Fruit fly (Drosophila melanogaster) whole organism, prepupa: ENCODE results near the gene Cyt-c1L.
A peak's percentile ranks its signal among the peaks of the same experiment; 100 is the strongest.

Experiments used
- CG10669 ChIP-seq: fragments of 200-800 bp; sonication (Bioruptor generic); optimal IDR thresholded peaks from 3 replicates; lab custom pipeline; 2018; ENCODE audit warnings: missing biosample characterization, mild to moderate bottlenecking, missing genetic modification characterization, moderate library complexity
- CG32006 ChIP-seq: fragments of 200-800 bp; sonication (Bioruptor generic); optimal IDR thresholded peaks from 3 replicates; lab custom pipeline; 2017; ENCODE audit warnings: missing biosample characterization, mild to moderate bottlenecking, missing genetic modification characterization
- CG6163 ChIP-seq: fragments of 200-800 bp; sonication (Bioruptor generic); IDR thresholded peaks from 3 replicates; pipeline ENCODE4 v1.3.6; 2022; ENCODE audit warnings: missing biosample characterization, missing genetic modification characterization
- CG8119 ChIP-seq: fragments of 200-800 bp; sonication (Bioruptor generic); IDR thresholded peaks from 3 replicates; pipeline ENCODE4 v1.3.6; 2022; ENCODE audit warnings: missing biosample characterization, missing genetic modification characterization
- Ets21C ChIP-seq: fragments of 200-800 bp; sonication (Bioruptor generic); optimal IDR thresholded peaks from 3 replicates; lab custom pipeline; 2016; ENCODE audit warnings: missing biosample characterization, missing genetic modification characterization
- Hr38 ChIP-seq: sonication (Bioruptor generic); optimal IDR thresholded peaks from 2 replicates; lab custom pipeline; 2016; ENCODE audit warnings: missing biosample characterization, missing genetic modification characterization
- OdsH ChIP-seq: fragments of 200-800 bp; sonication (Bioruptor generic); optimal IDR thresholded peaks from 3 replicates; lab custom pipeline; 2016; ENCODE audit warnings: missing biosample characterization, missing genetic modification characterization
- Sox102F ChIP-seq: fragments of 200-800 bp; sonication (Bioruptor generic); optimal IDR thresholded peaks from 2 replicates; lab custom pipeline; 2016; ENCODE audit warnings: missing biosample characterization, mild to moderate bottlenecking, missing genetic modification characterization
- net ChIP-seq: fragments of 200-800 bp; sonication (Bioruptor generic); optimal IDR thresholded peaks from 3 replicates; lab custom pipeline; 2016; ENCODE audit warnings: missing biosample characterization, missing genetic modification characterization
- vri ChIP-seq: fragments of 200-800 bp; sonication (Bioruptor generic); optimal IDR thresholded peaks from 3 replicates; lab custom pipeline; 2016; ENCODE audit warnings: missing biosample characterization, mild to moderate bottlenecking, missing genetic modification characterization

DNA sequence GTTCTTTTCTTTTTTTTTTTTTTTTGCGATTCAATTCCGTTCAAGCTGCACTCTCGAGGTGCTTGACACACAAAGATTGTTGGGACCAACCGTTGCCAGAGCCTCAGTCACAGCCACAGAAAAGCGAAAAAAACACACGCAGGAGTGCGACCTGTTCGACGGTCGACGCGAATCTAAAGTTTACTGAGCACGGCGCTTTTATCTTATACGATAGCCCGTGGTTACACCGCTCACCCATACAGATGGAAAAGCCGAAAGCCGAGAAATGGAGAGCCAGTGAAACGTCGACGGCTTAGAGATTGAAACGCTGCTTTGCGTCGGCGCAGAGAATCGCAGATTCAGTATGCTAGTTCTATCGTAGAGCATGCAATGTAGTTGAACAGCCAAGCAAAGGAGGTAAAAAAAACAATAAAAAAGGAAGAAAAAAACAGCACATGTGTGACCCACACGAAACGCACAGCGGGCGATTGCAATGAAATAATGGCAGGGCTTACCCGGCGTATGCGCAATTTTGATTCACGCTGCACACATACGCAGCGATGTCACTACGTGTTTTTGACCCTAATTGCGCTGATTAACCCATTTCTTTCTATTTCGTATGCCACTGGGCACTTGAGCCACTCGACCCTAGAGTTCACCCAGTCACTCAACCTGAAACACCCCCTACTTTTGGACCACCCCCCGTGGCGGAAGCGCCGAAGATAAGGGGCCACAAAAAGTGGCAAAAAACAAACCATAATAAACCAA, 46.5 kb upstream of the Cyt-c1L start, which contains the start of gene SP1029:
- TF ChIP-seq vri (GFP tag; lab: Kevin White, UChicago) (no peak), OdsH (GFP tag; lab: Kevin White, UChicago) (no peak), net (GFP tag; lab: Kevin White, UChicago) (no peak), Ets21C (GFP tag; lab: Kevin White, UChicago) (no peak), Hr38 (no peak), CG6163 (GFP tag; lab: Robert Waterston, UW) (peak; percentile 35; the same call in 2 of the 3 replicates), CG10669 (GFP tag; lab: Kevin White, UChicago) (no peak), Sox102F (GFP tag; lab: Kevin White, UChicago) (no peak), CG8119 (GFP tag; lab: Robert Waterston, UW) (peak; percentile 15; the same call in 1 of the 3 replicates), CG32006 (no peak)
